Fruit fly (Drosophila melanogaster) whole organism, embryonic: Measurements from ENCODE around the gene ATPsynO.

Experiments used
- BEAF-32 ChIP-seq: fragments of 200-800 bp; sonication (Bioruptor generic); optimal IDR thresholded peaks from 3 replicates; lab custom pipeline; 2017; ENCODE audit warnings: missing biosample characterization, missing genetic modification characterization, mild to moderate bottlenecking, moderate library complexity, missing genetic modification reagents
- Bgb ChIP-seq: fragments of 200-800 bp; sonication (Bioruptor generic); IDR thresholded peaks from 2 replicates; pipeline ENCODE4 v1.3.6; 2022; ENCODE audit warnings: missing biosample characterization, missing genetic modification characterization; ENCODE audit not compliant: partially characterized antibody
- CG1024 ChIP-seq: fragments of 200-800 bp; sonication (Bioruptor generic); IDR thresholded peaks from 2 replicates; pipeline ENCODE4 v1.3.6; 2022; ENCODE audit warnings: missing biosample characterization, missing genetic modification characterization
- CG10979 ChIP-seq: fragments of 200-800 bp; sonication (Bioruptor generic); optimal IDR thresholded peaks from 2 replicates; lab custom pipeline; 2018; ENCODE audit warnings: missing biosample characterization, mild to moderate bottlenecking, missing genetic modification characterization, moderate library complexity
- CG12219 ChIP-seq: fragments of 200-800 bp; sonication (Bioruptor generic); optimal IDR thresholded peaks from 3 replicates; lab custom pipeline; 2018; ENCODE audit warnings: missing biosample characterization, mild to moderate bottlenecking, missing genetic modification characterization
- CG13123 ChIP-seq: fragments of 200-800 bp; sonication (Bioruptor generic); optimal IDR thresholded peaks from 2 replicates; lab custom pipeline; 2016; ENCODE audit warnings: missing biosample characterization, missing genetic modification characterization
- CG17186 ChIP-seq: fragments of 200-800 bp; sonication (Bioruptor generic); optimal IDR thresholded peaks from 3 replicates; lab custom pipeline; 2017; ENCODE audit warnings: missing biosample characterization, missing genetic modification reagents, missing genetic modification characterization
- CG17612 ChIP-seq: fragments of 200-800 bp; sonication (Bioruptor generic); IDR thresholded peaks from 2 replicates; pipeline ENCODE4 v1.3.6; 2022; ENCODE audit warnings: missing biosample characterization, missing genetic modification characterization
- CG17829 ChIP-seq: fragments of 200-800 bp; optimal IDR thresholded peaks from 2 replicates; lab custom pipeline; 2019; ENCODE audit warnings: missing biosample characterization, mild to moderate bottlenecking, missing genetic modification characterization, moderate library complexity
- CG2120 ChIP-seq: fragments of 200-800 bp; sonication (Bioruptor generic); optimal IDR thresholded peaks from 3 replicates; lab custom pipeline; 2016; ENCODE audit warnings: missing biosample characterization, missing genetic modification characterization
- CG30403 ChIP-seq: fragments of 200-800 bp; sonication (Bioruptor generic); optimal IDR thresholded peaks from 3 replicates; lab custom pipeline; 2016; ENCODE audit warnings: missing biosample characterization, missing genetic modification characterization
- CG32532 ChIP-seq: fragments of 200-800 bp; sonication (Bioruptor generic); IDR thresholded peaks from 2 replicates; pipeline ENCODE4 v1.3.6; 2022; ENCODE audit warnings: missing biosample characterization, missing genetic modification characterization
- CG33213 ChIP-seq: fragments of 200-800 bp; sonication (Bioruptor generic); optimal IDR thresholded peaks from 3 replicates; lab custom pipeline; 2016; ENCODE audit warnings: missing biosample characterization, missing genetic modification characterization
- CG3995 ChIP-seq: fragments of 200-800 bp; sonication (Bioruptor generic); optimal IDR thresholded peaks from 3 replicates; lab custom pipeline; 2016; ENCODE audit warnings: missing biosample characterization, missing genetic modification characterization
- CG4707 ChIP-seq: fragments of 200-800 bp; sonication (Bioruptor generic); optimal IDR thresholded peaks from 2 replicates; lab custom pipeline; 2018; ENCODE audit warnings: missing biosample characterization, mild to moderate bottlenecking, missing genetic modification characterization, moderate library complexity
- CG6689 ChIP-seq: fragments of 200-800 bp; sonication (Bioruptor generic); IDR thresholded peaks from 2 replicates; pipeline ENCODE4 v1.3.6; 2022; ENCODE audit warnings: missing biosample characterization, missing genetic modification characterization
- CG7556 ChIP-seq: fragments of 200-800 bp; sonication (Bioruptor generic); optimal IDR thresholded peaks from 2 replicates; lab custom pipeline; 2017; ENCODE audit warnings: missing biosample characterization, mild to moderate bottlenecking, missing genetic modification characterization
- CG7786 ChIP-seq: fragments of 200-800 bp; sonication (Bioruptor generic); optimal IDR thresholded peaks from 2 replicates; lab custom pipeline; 2016; ENCODE audit warnings: missing biosample characterization, missing genetic modification characterization
- CG7987 ChIP-seq: fragments of 200-800 bp; sonication (Bioruptor generic); optimal IDR thresholded peaks from 2 replicates; lab custom pipeline; 2018; ENCODE audit warnings: missing biosample characterization, mild to moderate bottlenecking, missing genetic modification characterization, moderate library complexity
- CG9817 ChIP-seq: fragments of 200-800 bp; sonication (Bioruptor generic); optimal IDR thresholded peaks from 2 replicates; lab custom pipeline; 2018; ENCODE audit warnings: missing biosample characterization, mild to moderate bottlenecking, missing genetic modification characterization, moderate library complexity
- Chrac-16 ChIP-seq: fragments of 200-800 bp; sonication (Bioruptor generic); optimal IDR thresholded peaks from 3 replicates; lab custom pipeline; 2016; ENCODE audit warnings: missing biosample characterization, missing genetic modification characterization
- Dip2 ChIP-seq: fragments of 200-800 bp; sonication (Bioruptor generic); IDR thresholded peaks from 2 replicates; pipeline ENCODE4 v1.3.6; 2022; ENCODE audit warnings: missing biosample characterization, missing genetic modification characterization
- Doc3 ChIP-seq: fragments of 200-800 bp; sonication (Bioruptor generic); IDR thresholded peaks from 3 replicates; pipeline ENCODE4 v1.3.6; 2022; ENCODE audit warnings: missing biosample characterization, missing genetic modification characterization; ENCODE audit not compliant: partially characterized antibody
- HLH4C ChIP-seq: fragments of 200-800 bp; sonication (Bioruptor generic); IDR thresholded peaks from 3 replicates; pipeline ENCODE4 v1.3.6; 2022; ENCODE audit warnings: missing biosample characterization, missing genetic modification characterization; ENCODE audit not compliant: partially characterized antibody
- Hmx ChIP-seq: fragments of 200-800 bp; sonication (Bioruptor generic); optimal IDR thresholded peaks from 2 replicates; lab custom pipeline; 2016; ENCODE audit warnings: missing biosample characterization, missing genetic modification characterization
- NK7.1 ChIP-seq: fragments of 200-800 bp; sonication (Bioruptor generic); optimal IDR thresholded peaks from 3 replicates; lab custom pipeline; 2016; ENCODE audit warnings: missing biosample characterization, missing genetic modification characterization
- Scr ChIP-seq: fragments of 200-800 bp; sonication (Bioruptor generic); IDR thresholded peaks from 2 replicates; pipeline ENCODE4 v1.3.6; 2022; ENCODE audit warnings: missing biosample characterization, missing genetic modification characterization; ENCODE audit not compliant: partially characterized antibody
- Ssrp ChIP-seq: fragments of 200-800 bp; sonication (Bioruptor generic); optimal IDR thresholded peaks from 2 replicates; lab custom pipeline; 2018; ENCODE audit warnings: missing biosample characterization, mild to moderate bottlenecking, missing genetic modification characterization, moderate library complexity
- ac ChIP-seq: fragments of 200-800 bp; sonication (Bioruptor generic); optimal IDR thresholded peaks from 3 replicates; lab custom pipeline; 2017; ENCODE audit warnings: missing biosample characterization, mild to moderate bottlenecking, missing genetic modification characterization
- bbx ChIP-seq: fragments of 200-800 bp; sonication (Bioruptor generic); IDR thresholded peaks from 2 replicates; pipeline ENCODE4 v1.3.6; 2022; ENCODE audit warnings: missing biosample characterization, missing genetic modification characterization; ENCODE audit not compliant: partially characterized antibody
- bcd ChIP-seq: fragments of 200-800 bp; sonication (Bioruptor generic); optimal IDR thresholded peaks from 2 replicates; lab custom pipeline; 2017; ENCODE audit warnings: missing biosample characterization, mild to moderate bottlenecking, missing genetic modification characterization
- chn ChIP-seq: fragments of 200-800 bp; sonication (Bioruptor generic); optimal IDR thresholded peaks from 2 replicates; lab custom pipeline; 2016; ENCODE audit warnings: missing biosample characterization, missing genetic modification characterization
- dimm ChIP-seq: fragments of 200-800 bp; sonication (Bioruptor generic); IDR thresholded peaks from 2 replicates; pipeline ENCODE4 v1.3.6; 2022; ENCODE audit warnings: missing biosample characterization, missing genetic modification characterization
- dysf ChIP-seq: fragments of 200-800 bp; sonication (Bioruptor generic); IDR thresholded peaks from 3 replicates; pipeline ENCODE4 v1.3.6; 2022; ENCODE audit warnings: missing biosample characterization, missing genetic modification characterization
- emc ChIP-seq: fragments of 200-800 bp; sonication (Bioruptor generic); optimal IDR thresholded peaks from 2 replicates; lab custom pipeline; 2016; ENCODE audit warnings: missing biosample characterization, missing genetic modification characterization
- ems ChIP-seq: fragments of 200-800 bp; sonication (Bioruptor generic); optimal IDR thresholded peaks from 3 replicates; lab custom pipeline; 2016; ENCODE audit warnings: missing biosample characterization, missing genetic modification characterization
- fu2 ChIP-seq: fragments of 200-800 bp; sonication (Bioruptor generic); optimal IDR thresholded peaks from 2 replicates; lab custom pipeline; 2016; ENCODE audit warnings: missing biosample characterization, missing genetic modification characterization
- gce ChIP-seq: fragments of 200-800 bp; sonication (Bioruptor generic); IDR thresholded peaks from 3 replicates; pipeline ENCODE4 v1.3.6; 2022; ENCODE audit warnings: missing biosample characterization, missing genetic modification characterization
- hkb ChIP-seq, 2 experiments: fragments of 200-800 bp in 1 of 2; fragments of >200 bp in 1 of 2; sonication (Bioruptor generic) in 1 of 2; IDR thresholded peaks in 1 of 2; optimal IDR thresholded peaks in 1 of 2; 2 replicates each; pipeline versions ENCODE4 v1.3.6 to Lab custom; 2017 to 2022; ENCODE audit warnings: missing biosample characterization in 1 of 2, missing genetic modification characterization in 1 of 2
- lov ChIP-seq, 2 experiments: fragments of 200-800 bp in 1 of 2; fragments of >200 bp in 1 of 2; sonication (Bioruptor generic) in 1 of 2; IDR thresholded peaks in 1 of 2; optimal IDR thresholded peaks in 1 of 2; 2 replicates in 1 of 2; 3 replicates in 1 of 2; pipeline versions ENCODE4 v1.3.6 to Lab custom; 2017 to 2022; ENCODE audit warnings: missing biosample characterization in 1 of 2, missing genetic modification characterization in 1 of 2
- mld ChIP-seq: fragments of 200-800 bp; sonication (Bioruptor generic); IDR thresholded peaks from 3 replicates; pipeline ENCODE4 v1.3.6; 2022; ENCODE audit warnings: missing biosample characterization, missing genetic modification characterization; ENCODE audit not compliant: partially characterized antibody
- oc ChIP-seq: fragments of 200-800 bp; sonication (Bioruptor generic); optimal IDR thresholded peaks from 2 replicates; lab custom pipeline; 2018; ENCODE audit warnings: missing biosample characterization, mild to moderate bottlenecking, missing genetic modification characterization, moderate library complexity
- sc ChIP-seq, 3 experiments: fragments of >200 bp in 2 of 3; fragments of 200-800 bp in 1 of 3; sonication (Bioruptor generic) in 1 of 3; optimal IDR thresholded peaks; 2 replicates in 2 of 3; 3 replicates in 1 of 3; lab custom pipeline; 2017; ENCODE audit warnings: mild to moderate bottlenecking in 1 of 3, missing biosample characterization in 1 of 3, missing genetic modification characterization in 1 of 3, missing genetic modification reagents in 1 of 3
- shn ChIP-seq: fragments of 200-800 bp; sonication (Bioruptor generic); optimal IDR thresholded peaks from 3 replicates; lab custom pipeline; 2016; ENCODE audit warnings: missing biosample characterization, missing genetic modification characterization
- sr ChIP-seq: fragments of 200-800 bp; sonication (Bioruptor generic); IDR thresholded peaks from 3 replicates; pipeline ENCODE4 v1.3.6; 2022; ENCODE audit warnings: missing biosample characterization, missing genetic modification characterization
- unc-4 ChIP-seq: fragments of 200-800 bp; sonication (Bioruptor generic); IDR thresholded peaks from 2 replicates; pipeline ENCODE4 v1.3.6; 2022; ENCODE audit warnings: missing biosample characterization, missing genetic modification characterization; ENCODE audit not compliant: partially characterized antibody
- unpg ChIP-seq: fragments of 200-800 bp; sonication (Bioruptor generic); optimal IDR thresholded peaks from 3 replicates; lab custom pipeline; 2018; ENCODE audit warnings: missing biosample characterization, mild to moderate bottlenecking, missing genetic modification characterization, moderate library complexity

ATPsynO gene

dm6 chr3R:15280619-15281334 lies 15.4 kb downstream of the ATPsynO start (continued):
- TF ChIP-seq CG10979 (tag; lab: Kevin White, UChicago) (peak; percentile 87), CG17829 (tag; lab: Kevin White, UChicago) (peak; percentile 76), oc (peak; percentile 27), CG4707 (GFP tag; lab: Kevin White, UChicago) (peak; percentile 8), Doc3 (GFP tag; lab: Robert Waterston, UW) (no peak), sc (optimal IDR thresholded peaks at IDR 0.05; lab: Kevin White, UChicago) (no peak), sc (GFP tag; optimal IDR thresholded peaks at IDR 0.05; lab: Kevin White, UChicago) (peak; percentile 78), ac (GFP tag; lab: Kevin White, UChicago) (no peak), dimm (GFP tag; lab: Robert Waterston, UW) (no peak), CG2120 (GFP tag; lab: Kevin White, UChicago) (peak; percentile 32), CG9817 (tag; lab: Kevin White, UChicago) (peak; percentile 40), mld (GFP tag; lab: Robert Waterston, UW) (no peak), sr (GFP tag; lab: Robert Waterston, UW) (no peak), chn (GFP tag; lab: Kevin White, UChicago) (peak; percentile 5), CG33213 (no peak), CG7987 (GFP tag; lab: Kevin White, UChicago) (no peak), Scr (GFP tag; lab: Robert Waterston, UW) (no peak), Bgb (GFP tag; lab: Robert Waterston, UW) (no peak), CG7556 (GFP tag; lab: Kevin White, UChicago) (peak; percentile 85), BEAF-32 (no peak), CG6689 (peak; percentile 41; the same call in 1 of the 2 replicates), Hmx (GFP tag; lab: Kevin White, UChicago) (no peak), bcd (GFP tag; lab: Kevin White, UChicago) (peak; percentile 78), CG12219 (peak; percentile 20), ems (GFP tag; lab: Kevin White, UChicago) (no peak), lov (optimal IDR thresholded peaks at IDR 0.05; lab: Kevin White, UChicago) (no peak), lov (GFP tag; IDR thresholded peaks at IDR 0.05; lab: Robert Waterston, UW) (no peak), CG7786 (GFP tag; lab: Kevin White, UChicago) (no peak), bbx (GFP tag; lab: Robert Waterston, UW) (no peak), CG1024 (GFP tag; lab: Robert Waterston, UW) (peak; percentile 18; the same call in 1 of the 2 replicates), Ssrp (tag; lab: Kevin White, UChicago) (peak; percentile 83), CG30403 (peak; percentile 83), NK7.1 (GFP tag; lab: Kevin White, UChicago) (no peak), CG17186 (GFP tag; lab: Kevin White, UChicago) (no peak), CG17612 (GFP tag; lab: Robert Waterston, UW) (no peak), unc-4 (no peak), fu2 (GFP tag; lab: Kevin White, UChicago) (no peak), gce (GFP tag; lab: Robert Waterston, UW) (no peak), CG32532 (GFP tag; lab: Robert Waterston, UW) (peak; percentile 16; the same call in 1 of the 2 replicates), Chrac-16 (GFP tag; lab: Kevin White, UChicago) (peak; percentile 51), hkb (optimal IDR thresholded peaks at IDR 0.05; lab: Kevin White, UChicago) (no peak), hkb (GFP tag; IDR thresholded peaks at IDR 0.05; lab: Robert Waterston, UW) (peak; percentile 48), CG3995 (GFP tag; lab: Kevin White, UChicago) (no peak), Dip2 (GFP tag; lab: Robert Waterston, UW) (no peak), unpg (GFP tag; lab: Kevin White, UChicago) (peak; percentile 67), shn (GFP tag; lab: Kevin White, UChicago) (no peak), CG13123 (GFP tag; lab: Kevin White, UChicago) (peak; percentile 13), dysf (GFP tag; lab: Robert Waterston, UW) (no peak; the same call in none of the 3 replicates), emc (GFP tag; lab: Kevin White, UChicago) (no peak), HLH4C (GFP tag; lab: Robert Waterston, UW) (no peak)
